Fruit fly (Drosophila melanogaster): ENCODE results near the gene CG13144.
A peak's percentile ranks its signal among the peaks of the same experiment; 100 is the strongest.

The CG13144 gene

dm6 chr2L:10503356-10503977, 12.2 kb upstream of the CG13144 start:
- no peak for TF ChIP-seq kay (GFP tag; ENCODE audit: borderline replicate concordance)
- TF ChIP-seq Hr96 (GFP tag; optimal IDR thresholded peaks at IDR 0.05): no peak
- no peak for TF ChIP-seq Clk (GFP tag; optimal IDR thresholded peaks at IDR 0.05)
- no peak for TF ChIP-seq tj (GFP tag; optimal IDR thresholded peaks at IDR 0.05)
- no peak for TF ChIP-seq CG11617 (GFP tag; optimal IDR thresholded peaks at IDR 0.05)
- TF ChIP-seq cic (GFP tag; optimal IDR thresholded peaks at IDR 0.05): no peak
- no peak for TF ChIP-seq Mnt (GFP tag; optimal IDR thresholded peaks at IDR 0.05)
- TF ChIP-seq toe (GFP tag; optimal IDR thresholded peaks at IDR 0.05): no peak
- no peak for TF ChIP-seq Crg-1 (GFP tag; optimal IDR thresholded peaks at IDR 0.05)
- TF ChIP-seq pad (GFP tag; optimal IDR thresholded peaks at IDR 0.05): no peak

DNA sequence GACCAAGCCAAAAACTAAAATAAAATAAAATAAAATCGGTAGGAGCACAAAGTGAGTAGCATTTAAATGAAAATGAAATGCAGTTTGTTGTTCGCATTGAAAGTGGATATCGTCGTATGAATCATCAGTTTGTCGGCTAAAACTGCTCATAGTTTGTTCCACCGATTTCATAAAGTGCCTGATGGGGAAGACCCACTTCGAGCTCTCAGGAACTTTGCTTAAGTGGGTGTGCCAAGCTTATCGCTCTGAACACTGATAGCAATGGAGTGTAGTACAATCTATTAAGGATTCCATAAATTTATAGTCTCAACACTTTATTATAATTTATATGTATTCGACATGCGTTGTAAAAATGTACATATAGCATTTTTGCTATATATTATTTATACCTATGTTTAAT, 11.6 kb upstream of the CG13144 start:
- TF ChIP-seq Crg-1 (GFP tag; optimal IDR thresholded peaks at IDR 0.05): no peak
- no peak for TF ChIP-seq bab1 (GFP tag; optimal IDR thresholded peaks at IDR 0.05)
- no peak for TF ChIP-seq CG33017 (tag; optimal IDR thresholded peaks at IDR 0.05)
- no peak for TF ChIP-seq cic (GFP tag; optimal IDR thresholded peaks at IDR 0.05)
- TF ChIP-seq CG12768 (GFP tag; optimal IDR thresholded peaks at IDR 0.05): no peak
- no peak for TF ChIP-seq cnc (optimal IDR thresholded peaks at IDR 0.05)
- no peak for TF ChIP-seq CG14711 (tag; optimal IDR thresholded peaks at IDR 0.05)
- TF ChIP-seq tj (GFP tag; optimal IDR thresholded peaks at IDR 0.05): no peak
- no peak for TF ChIP-seq CG7101 (tag; optimal IDR thresholded peaks at IDR 0.05)
- TF ChIP-seq ovo (GFP tag; optimal IDR thresholded peaks at IDR 0.05): no peak
- TF ChIP-seq CG1620 (GFP tag; optimal IDR thresholded peaks at IDR 0.05): no peak
- TF ChIP-seq CG11617 (GFP tag; optimal IDR thresholded peaks at IDR 0.05): no peak
- TF ChIP-seq CG7045 (GFP tag; optimal IDR thresholded peaks at IDR 0.05): no peak

DNA sequence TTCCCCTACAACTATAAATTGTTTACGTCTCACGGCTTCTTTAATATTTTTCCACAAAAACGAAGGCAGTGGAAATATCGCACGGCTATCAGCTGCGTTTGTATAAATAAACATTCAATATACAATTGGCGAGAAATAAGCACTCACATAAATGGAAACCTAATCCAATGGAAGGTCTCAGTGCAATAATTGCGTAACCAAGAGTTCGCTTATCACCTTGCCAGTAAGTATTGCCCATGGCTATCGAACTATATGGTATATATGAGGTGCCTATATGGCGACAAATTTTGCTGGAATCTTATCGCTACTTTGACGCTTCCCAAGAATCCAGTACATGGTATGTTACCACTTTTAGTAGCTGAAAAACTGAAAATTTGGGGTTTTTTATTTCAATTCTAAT, 11.0 kb upstream of the CG13144 start:
- TF ChIP-seq Mnt (GFP tag; optimal IDR thresholded peaks at IDR 0.05) (peak; percentile 11), CG33017 (tag; optimal IDR thresholded peaks at IDR 0.05) (no peak), bab1 (GFP tag; optimal IDR thresholded peaks at IDR 0.05) (no peak), cic (GFP tag; optimal IDR thresholded peaks at IDR 0.05) (peak; percentile 26), kay (GFP tag; ENCODE audit: borderline replicate concordance) (peak; percentile 75)

dm6 chr2L:10500309-10500974, 9.2 kb upstream of the CG13144 start:
- peak; percentile 67 for TF ChIP-seq tj (GFP tag; optimal IDR thresholded peaks at IDR 0.05)
- peak; percentile 21 for TF ChIP-seq Mnt (GFP tag; optimal IDR thresholded peaks at IDR 0.05)
- peak; percentile 95 for TF ChIP-seq kay (GFP tag; ENCODE audit: borderline replicate concordance)
- TF ChIP-seq ovo (GFP tag; optimal IDR thresholded peaks at IDR 0.05): no peak

dm6 chr2L:10499608-10500007, 8.4 kb upstream of the CG13144 start:
- TF ChIP-seq Clk (GFP tag; optimal IDR thresholded peaks at IDR 0.05): no peak
- TF ChIP-seq cnc (optimal IDR thresholded peaks at IDR 0.05): no peak
- TF ChIP-seq CG12768 (GFP tag; optimal IDR thresholded peaks at IDR 0.05): no peak
- no peak for TF ChIP-seq ovo (GFP tag; optimal IDR thresholded peaks at IDR 0.05)
- TF ChIP-seq CG11617 (GFP tag; optimal IDR thresholded peaks at IDR 0.05): no peak
- no peak for TF ChIP-seq tj (GFP tag; optimal IDR thresholded peaks at IDR 0.05)
- no peak for TF ChIP-seq cic (GFP tag; optimal IDR thresholded peaks at IDR 0.05)
- TF ChIP-seq kay (GFP tag; ENCODE audit: borderline replicate concordance): no peak
- no peak for TF ChIP-seq CG5204 (GFP tag; optimal IDR thresholded peaks at IDR 0.05)
- no peak for TF ChIP-seq Hr96 (GFP tag; optimal IDR thresholded peaks at IDR 0.05)
- no peak for TF ChIP-seq Mnt (GFP tag; optimal IDR thresholded peaks at IDR 0.05)
- no peak for TF ChIP-seq CG14711 (tag; optimal IDR thresholded peaks at IDR 0.05)
- TF ChIP-seq CG7045 (GFP tag; optimal IDR thresholded peaks at IDR 0.05): no peak
- TF ChIP-seq CG7101 (tag; optimal IDR thresholded peaks at IDR 0.05): no peak
- no peak for TF ChIP-seq CG1620 (GFP tag; optimal IDR thresholded peaks at IDR 0.05)
- no peak for TF ChIP-seq pad (GFP tag; optimal IDR thresholded peaks at IDR 0.05)
- TF ChIP-seq Crg-1 (GFP tag; optimal IDR thresholded peaks at IDR 0.05): no peak
- TF ChIP-seq toe (GFP tag; optimal IDR thresholded peaks at IDR 0.05): no peak

dm6 chr2L:10497106-10497800, 6.0 kb upstream of the CG13144 start:
- TF ChIP-seq bab1 (GFP tag; optimal IDR thresholded peaks at IDR 0.05): no peak
- no peak for TF ChIP-seq pad (GFP tag; optimal IDR thresholded peaks at IDR 0.05)
- no peak for TF ChIP-seq Hr96 (GFP tag; optimal IDR thresholded peaks at IDR 0.05)
- TF ChIP-seq CG5204 (GFP tag; optimal IDR thresholded peaks at IDR 0.05): no peak
- TF ChIP-seq ovo (GFP tag; optimal IDR thresholded peaks at IDR 0.05): no peak
- TF ChIP-seq tj (GFP tag; optimal IDR thresholded peaks at IDR 0.05): no peak
- no peak for TF ChIP-seq CG7101 (tag; optimal IDR thresholded peaks at IDR 0.05)
- TF ChIP-seq CG33017 (tag; optimal IDR thresholded peaks at IDR 0.05): no peak
- no peak for TF ChIP-seq CG7045 (GFP tag; optimal IDR thresholded peaks at IDR 0.05)
- no peak for TF ChIP-seq toe (GFP tag; optimal IDR thresholded peaks at IDR 0.05)
- TF ChIP-seq CG1620 (GFP tag; optimal IDR thresholded peaks at IDR 0.05): no peak
- TF ChIP-seq cnc (optimal IDR thresholded peaks at IDR 0.05): no peak
- TF ChIP-seq CG14711 (tag; optimal IDR thresholded peaks at IDR 0.05): no peak
